Worm (Caenorhabditis elegans) whole organism, L1 larva: ENCODE measurements around the gene F58D12.3.

Experiments
- C34B4.2 ChIP-seq: sonication (generic microtip); optimal IDR thresholded peaks from 2 replicates; lab custom pipeline; 2017; ENCODE audit warnings: mild to moderate bottlenecking, missing genetic modification characterization, missing compliant biosample characterization
- F16B12.6 ChIP-seq: fragments of 150-350 bp; optimal IDR thresholded peaks from 2 replicates; lab custom pipeline; 2014; ENCODE audit warnings: missing biosample characterization, missing genetic modification characterization
- alr-1 ChIP-seq: fragments of 200-800 bp; sonication (Bioruptor generic); optimal IDR thresholded peaks from 2 replicates; lab custom pipeline; 2018; ENCODE audit warnings: borderline replicate concordance, mild to moderate bottlenecking, missing genetic modification characterization, missing compliant biosample characterization
- ama-1 ChIP-seq: fragments of 150-350 bp; optimal IDR thresholded peaks from 2 replicates; lab custom pipeline; 2014
- ceh-63 ChIP-seq: fragments of 200-800 bp; sonication (Bioruptor generic); optimal IDR thresholded peaks from 2 replicates; lab custom pipeline; 2018; ENCODE audit warnings: mild to moderate bottlenecking, missing genetic modification characterization, missing compliant biosample characterization
- ceh-8 ChIP-seq: fragments of 200-800 bp; sonication (Bioruptor generic); optimal IDR thresholded peaks from 2 replicates; lab custom pipeline; 2018; ENCODE audit warnings: mild to moderate bottlenecking, missing genetic modification characterization, moderate library complexity, missing compliant biosample characterization
- ceh-82 ChIP-seq, 3 experiments: fragments of 150-350 bp in 1 of 3; sonication (generic microtip) in 2 of 3; optimal IDR thresholded peaks; 2 replicates each; lab custom pipeline; 2014 to 2017; ENCODE audit warnings: missing biosample characterization in 3 of 3, missing genetic modification characterization in 3 of 3
- ceh-88 ChIP-seq: fragments of 200-800 bp; sonication (Bioruptor generic); IDR thresholded peaks from 2 replicates; pipeline ENCODE4 v1.3.6; 2022; ENCODE audit warnings: missing genetic modification characterization, missing compliant biosample characterization
- ceh-90 ChIP-seq: sonication (generic microtip); optimal IDR thresholded peaks from 2 replicates; lab custom pipeline; 2016; ENCODE audit warnings: missing genetic modification characterization, missing compliant biosample characterization
- ces-1 ChIP-seq: fragments of 150-350 bp; optimal IDR thresholded peaks from 2 replicates; lab custom pipeline; 2014; ENCODE audit warnings: missing biosample characterization, missing genetic modification reagents, missing genetic modification characterization
- efl-1 ChIP-seq, 4 experiments: fragments of 150-350 bp; optimal IDR thresholded peaks in 3 of 4; peaks in 1 of 4; 1 replicate in 1 of 4; 2 replicates in 3 of 4; lab custom pipeline; 2014; ENCODE audit warnings: missing biosample characterization in 2 of 4, missing genetic modification characterization in 2 of 4, missing genetic modification reagents in 2 of 4
- efl-3 ChIP-seq: fragments of 200-800 bp; sonication (Bioruptor generic); optimal IDR thresholded peaks from 2 replicates; lab custom pipeline; 2018; ENCODE audit warnings: mild to moderate bottlenecking, missing genetic modification characterization, missing compliant biosample characterization
- egl-13 ChIP-seq: sonication (generic microtip); optimal IDR thresholded peaks from 2 replicates; lab custom pipeline; 2016; ENCODE audit warnings: missing genotype, missing genetic modification reagents, missing genetic modification characterization, missing compliant biosample characterization
- elt-2 ChIP-seq: sonication (generic microtip); optimal IDR thresholded peaks from 2 replicates; lab custom pipeline; 2016; ENCODE audit warnings: missing genetic modification characterization, mild to moderate bottlenecking, inconsistent platforms, missing compliant biosample characterization, missing genetic modification reagents
- ets-5 ChIP-seq: fragments of 200-800 bp; sonication (Bioruptor generic); IDR thresholded peaks from 2 replicates; pipeline ENCODE4 v1.3.6; 2022; ENCODE audit warnings: missing genetic modification characterization, missing compliant biosample characterization
- fkh-10 ChIP-seq: sonication (generic microtip); optimal IDR thresholded peaks from 2 replicates; lab custom pipeline; 2017; ENCODE audit warnings: missing biosample characterization, missing genetic modification reagents, missing genetic modification characterization
- fkh-4 ChIP-seq: sonication (generic microtip); optimal IDR thresholded peaks from 2 replicates; lab custom pipeline; 2016; ENCODE audit warnings: missing compliant biosample characterization, missing genetic modification characterization, borderline replicate concordance
- grh-1 ChIP-seq: fragments of 200-800 bp; sonication (Bioruptor generic); IDR thresholded peaks from 2 replicates; pipeline ENCODE4 v1.3.6; 2022; ENCODE audit warnings: missing genetic modification reagents, missing genetic modification characterization, missing compliant biosample characterization
- hlh-4 ChIP-seq: sonication (generic microtip); optimal IDR thresholded peaks from 2 replicates; lab custom pipeline; 2016; ENCODE audit warnings: mild to moderate bottlenecking, missing genetic modification characterization, missing compliant biosample characterization
- isw-1 ChIP-seq: fragments of 200-800 bp; sonication (Bioruptor generic); IDR thresholded peaks from 2 replicates; pipeline ENCODE4 v1.3.6; 2022; ENCODE audit warnings: missing genetic modification characterization, missing compliant biosample characterization
- lin-14 ChIP-seq: fragments of 200-800 bp; sonication (Bioruptor generic); optimal IDR thresholded peaks from 2 replicates; lab custom pipeline; 2018; ENCODE audit warnings: mild to moderate bottlenecking, missing genetic modification characterization, moderate library complexity, missing compliant biosample characterization
- lin-15B ChIP-seq: fragments of 150-350 bp; sonication (generic microtip); optimal IDR thresholded peaks from 3 replicates; lab custom pipeline; 2014; ENCODE audit warnings: missing biosample characterization, missing genetic modification characterization
- lsy-2 ChIP-seq, 2 experiments: fragments of 150-350 bp; optimal IDR thresholded peaks; 2 replicates each; lab custom pipeline; 2014; ENCODE audit warnings: missing biosample characterization in 2 of 2, missing genetic modification characterization in 2 of 2
- mab-9 ChIP-seq: fragments of 200-800 bp; sonication (Bioruptor generic); IDR thresholded peaks from 2 replicates; pipeline ENCODE4 v1.3.6; 2022; ENCODE audit warnings: missing genetic modification reagents, missing genetic modification characterization, missing compliant biosample characterization
- mef-2 ChIP-seq: fragments of 150-350 bp; optimal IDR thresholded peaks from 2 replicates; lab custom pipeline; 2014; ENCODE audit warnings: missing biosample characterization, missing genetic modification characterization
- mep-1 ChIP-seq: fragments of 150-350 bp; optimal IDR thresholded peaks from 2 replicates; lab custom pipeline; 2014; ENCODE audit warnings: missing biosample characterization, missing genetic modification characterization
- nhr-20 ChIP-seq: sonication (generic microtip); optimal IDR thresholded peaks from 2 replicates; lab custom pipeline; 2016; ENCODE audit warnings: mild to moderate bottlenecking, missing genetic modification characterization, missing compliant biosample characterization
- nhr-237 ChIP-seq: fragments of 150-350 bp; optimal IDR thresholded peaks from 2 replicates; lab custom pipeline; 2014; ENCODE audit warnings: missing biosample characterization, missing genetic modification characterization
- nhr-28 ChIP-seq: fragments of 150-350 bp; optimal IDR thresholded peaks from 2 replicates; lab custom pipeline; 2014; ENCODE audit warnings: missing biosample characterization, missing genetic modification characterization
- nhr-77 ChIP-seq: fragments of 150-350 bp; optimal IDR thresholded peaks from 2 replicates; lab custom pipeline; 2014; ENCODE audit warnings: missing biosample characterization, missing genetic modification characterization
- nhr-84 ChIP-seq: sonication (generic microtip); optimal IDR thresholded peaks from 2 replicates; lab custom pipeline; 2017; ENCODE audit warnings: missing biosample characterization, missing genetic modification characterization
- nhr-90 ChIP-seq: sonication (generic microtip); optimal IDR thresholded peaks from 2 replicates; lab custom pipeline; 2016; ENCODE audit warnings: mild to moderate bottlenecking, missing genetic modification characterization, missing compliant biosample characterization; ENCODE audit not compliant: poor library complexity
- pag-3 ChIP-seq: sonication (generic microtip); optimal IDR thresholded peaks from 2 replicates; lab custom pipeline; 2017; ENCODE audit warnings: missing genetic modification characterization, mild to moderate bottlenecking, missing compliant biosample characterization, antibody characterized with exemption, borderline replicate concordance; ENCODE audit not compliant: insufficient read depth
- pax-3 ChIP-seq: fragments of 200-800 bp; sonication (Bioruptor generic); optimal IDR thresholded peaks from 2 replicates; lab custom pipeline; 2018; ENCODE audit warnings: mild to moderate bottlenecking, missing genetic modification characterization, moderate library complexity, missing compliant biosample characterization
- rnt-1 ChIP-seq: sonication (generic microtip); optimal IDR thresholded peaks from 2 replicates; lab custom pipeline; 2016; ENCODE audit warnings: mild to moderate bottlenecking, missing genetic modification characterization, moderate library complexity, missing compliant biosample characterization
- skn-1 ChIP-seq: fragments of 150-350 bp; optimal IDR thresholded peaks from 2 replicates; lab custom pipeline; 2014; ENCODE audit warnings: missing biosample characterization, missing genetic modification characterization
- snpc-4 ChIP-seq: fragments of 150-350 bp; optimal IDR thresholded peaks from 2 replicates; lab custom pipeline; 2014; ENCODE audit warnings: missing biosample characterization, missing genetic modification characterization
- snu-23 ChIP-seq: sonication (generic microtip); optimal IDR thresholded peaks from 2 replicates; lab custom pipeline; 2016; ENCODE audit warnings: missing genetic modification characterization, missing compliant biosample characterization
- sox-4 ChIP-seq: sonication (generic microtip); optimal IDR thresholded peaks from 2 replicates; lab custom pipeline; 2016; ENCODE audit warnings: missing genetic modification characterization, missing compliant biosample characterization
- swsn-7 ChIP-seq: sonication (generic microtip); optimal IDR thresholded peaks from 2 replicates; lab custom pipeline; 2016; ENCODE audit warnings: missing genetic modification characterization, missing compliant biosample characterization
- tlp-1 ChIP-seq: fragments of 150-350 bp; optimal IDR thresholded peaks from 2 replicates; lab custom pipeline; 2014; ENCODE audit warnings: missing biosample characterization, missing genetic modification characterization
- unc-30 ChIP-seq: sonication (generic microtip); optimal IDR thresholded peaks from 2 replicates; lab custom pipeline; 2017; ENCODE audit warnings: missing biosample characterization, missing genetic modification characterization
- vab-15 ChIP-seq: sonication (generic microtip); optimal IDR thresholded peaks from 2 replicates; lab custom pipeline; 2017; ENCODE audit warnings: missing genotype, mild to moderate bottlenecking, missing genetic modification characterization, missing compliant biosample characterization
- ztf-11 ChIP-seq, 2 experiments: sonication (generic microtip); optimal IDR thresholded peaks; 2 replicates each; lab custom pipeline; 2016 to 2017; ENCODE audit warnings: missing genetic modification characterization in 2 of 2, missing biosample characterization in 1 of 2, missing compliant biosample characterization in 1 of 2
- ztf-4 ChIP-seq: fragments of 150-350 bp; optimal IDR thresholded peaks from 2 replicates; lab custom pipeline; 2014; ENCODE audit warnings: missing biosample characterization, missing genetic modification characterization

F58D12.3 gene

DNA sequence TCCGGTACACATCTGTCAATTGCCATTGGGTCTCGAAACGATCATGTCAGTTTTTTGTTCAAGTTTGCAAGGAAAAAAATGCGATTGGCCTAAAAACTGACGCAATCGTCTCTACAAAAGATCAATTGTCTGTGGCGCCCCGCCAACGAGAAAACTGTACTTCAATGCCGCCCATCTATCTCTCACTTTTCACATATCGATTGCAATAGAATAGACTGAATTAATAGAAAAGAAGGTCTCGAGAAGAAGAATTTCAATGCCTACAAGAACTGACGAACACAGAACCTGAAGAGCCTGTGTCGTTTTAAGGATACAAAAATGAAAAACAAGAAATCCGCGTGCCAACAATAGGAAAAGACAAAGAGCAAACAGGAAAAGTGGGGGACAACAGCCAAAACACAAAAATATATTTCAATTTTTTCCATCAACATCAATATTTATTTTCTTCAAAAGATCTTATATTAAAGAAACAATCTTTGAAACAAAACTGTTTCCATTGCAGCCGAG, 49.2 kb upstream of the F58D12.3 start (continued):
- TF ChIP-seq ceh-90 (tag; lab: Kevin White, UChicago): no peak
- TF ChIP-seq mep-1 (tag; lab: Kevin White, UChicago): peak; percentile 41
- TF ChIP-seq sox-4 (tag; lab: Kevin White, UChicago): no peak
- TF ChIP-seq vab-15 (tag; lab: Kevin White, UChicago): no peak
- TF ChIP-seq mab-9: peak; percentile 36; the same call in 1 of the 2 replicates

DNA sequence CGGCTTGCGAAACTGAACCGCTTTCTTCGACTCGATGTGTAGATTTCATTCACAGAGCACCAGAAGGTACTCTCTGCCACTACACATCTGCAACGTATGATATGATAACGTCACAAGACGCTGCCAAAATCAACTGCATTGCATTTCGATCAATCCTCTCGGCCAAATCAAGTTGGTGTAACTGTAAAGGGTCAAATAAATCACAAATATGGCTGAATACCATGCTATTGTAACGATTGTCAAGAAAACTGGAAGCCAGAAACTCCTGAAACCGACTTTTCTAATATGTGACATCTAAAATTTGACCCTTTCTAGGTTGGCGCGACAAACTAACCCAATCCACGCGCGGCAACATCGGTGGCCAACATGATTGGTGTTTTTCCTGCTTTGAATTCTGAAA, 47.6 kb upstream of the F58D12.3 start:
- TF ChIP-seq snpc-4 (tag; lab: Kevin White, UChicago) (no peak), ztf-4 (tag; lab: Kevin White, UChicago) (no peak), alr-1 (tag; lab: Kevin White, UChicago) (peak; percentile 97), lin-15B (no peak), ceh-82 (tag; optimal IDR thresholded peaks at IDR 0.05; lab: Kevin White, UChicago) (no peak), unc-30 (tag; lab: Kevin White, UChicago) (no peak), egl-13 (tag; lab: Kevin White, UChicago) (no peak)

DNA sequence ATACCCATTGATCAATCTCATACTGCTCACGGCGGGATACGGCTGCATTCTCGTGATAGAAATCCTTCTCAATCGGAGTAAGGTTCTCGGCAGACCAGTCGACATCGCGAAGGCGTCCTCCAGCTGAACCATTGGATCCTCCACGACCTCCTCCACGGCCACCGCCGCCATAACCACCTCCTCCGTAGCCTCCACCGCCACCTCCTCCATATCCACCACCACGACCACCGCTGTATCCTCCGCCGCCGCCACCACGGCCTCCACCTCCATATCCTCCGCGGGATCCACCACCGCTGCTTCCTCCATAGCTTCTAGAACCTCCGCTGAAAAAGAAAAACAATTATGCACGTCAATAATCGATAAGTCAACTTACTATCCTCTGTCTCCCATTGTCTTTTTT, 46.2 kb upstream of the F58D12.3 start:
- TF ChIP-seq ets-5 (GFP tag; lab: Robert Waterston, UW) (0 out of 2 replicates have a peak, but pooled peaks have one; percentile 77), ceh-63 (GFP tag; lab: Kevin White, UChicago) (no peak), ceh-8 (peak; percentile 39)
- TF ChIP-seq, all 84 proteins: peak for 2

DNA sequence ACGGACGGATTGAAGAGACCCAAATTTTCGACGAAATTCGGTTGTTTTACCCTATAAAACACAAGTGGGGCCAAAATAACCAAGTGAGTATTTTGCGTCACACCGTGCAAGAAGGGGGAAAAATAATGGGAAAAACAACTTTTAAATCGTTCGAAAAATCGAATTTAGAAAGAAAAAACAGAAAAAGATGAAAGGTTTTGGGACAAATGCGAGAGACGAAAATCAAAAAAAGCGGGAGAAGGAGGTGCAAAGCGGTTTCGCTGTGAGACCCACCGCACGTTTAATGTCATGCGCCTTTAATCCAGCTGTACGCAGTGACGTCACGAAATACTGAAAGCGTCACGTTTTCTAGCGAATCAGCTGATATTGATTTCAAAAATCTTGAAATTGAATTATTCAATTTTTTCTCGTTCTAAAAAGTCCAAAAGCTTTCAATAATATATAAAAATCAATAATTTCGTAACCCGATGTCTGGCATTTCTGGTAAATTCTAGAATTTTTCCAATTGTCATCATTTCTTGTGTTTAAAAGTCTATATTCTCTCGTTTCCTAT, 45.6 kb upstream of the F58D12.3 start, which contains the start of the genes ddx-17 and aip-1:
TSS of gene ddx-17 (minus strand) at position 51 of the 553 bp plus-strand sequence.
TSS of gene aip-1 (plus strand) at position 332 of the 553 bp plus-strand sequence.
- TF ChIP-seq lin-14 (GFP tag; lab: Kevin White, UChicago): peak; percentile 83
- no peak for TF ChIP-seq efl-3
- peak; percentile 9 for TF ChIP-seq F16B12.6 (tag; lab: Kevin White, UChicago)
- TF ChIP-seq ztf-4 (tag; lab: Kevin White, UChicago): no peak
- TF ChIP-seq skn-1: peak; percentile 99
- TF ChIP-seq pax-3 (tag; lab: Kevin White, UChicago): peak; percentile 74
- peak; percentile 63 for TF ChIP-seq swsn-7 (tag; lab: Kevin White, UChicago)
- TF ChIP-seq C34B4.2 (tag; lab: Kevin White, UChicago): no peak
- TF ChIP-seq mef-2 (tag; lab: Kevin White, UChicago): no peak
- peak; percentile 70 to 89 for TF ChIP-seq lsy-2 (tag; optimal IDR thresholded peaks at IDR 0.05; lab: Kevin White, UChicago)
- peak; percentile 42 for TF ChIP-seq nhr-90 (tag; lab: Kevin White, UChicago)
- TF ChIP-seq nhr-84 (tag; lab: Kevin White, UChicago): no peak
- TF ChIP-seq efl-1 (optimal IDR thresholded peaks at IDR 0.05; lab: Kevin White, UChicago): peak; percentile 80 to 83
- peak; percentile 76 to 96 for TF ChIP-seq efl-1 (GFP tag; optimal IDR thresholded peaks at IDR 0.05 in 1 of 2; lab: Kevin White, UChicago)
- peak; percentile 72 for TF ChIP-seq isw-1 (GFP tag; lab: Robert Waterston, UW)
- no peak for TF ChIP-seq ama-1 (lab: Kevin White, UChicago)
- peak; percentile 1 for TF ChIP-seq vab-15 (tag; lab: Kevin White, UChicago)
- no peak for TF ChIP-seq nhr-237
- no peak for TF ChIP-seq tlp-1 (tag; lab: Kevin White, UChicago)
- TF ChIP-seq rnt-1 (tag; lab: Kevin White, UChicago): peak; percentile 74
- TF ChIP-seq nhr-77: peak; percentile 59
- no peak for TF ChIP-seq ces-1 (GFP tag; lab: Kevin White, UChicago)
- TF ChIP-seq ceh-88 (GFP tag; lab: Robert Waterston, UW): no peak
- TF ChIP-seq snu-23 (GFP tag; lab: Kevin White, UChicago): peak; percentile 84
- TF ChIP-seq pag-3 (tag; lab: Kevin White, UChicago): no peak
- TF ChIP-seq elt-2: peak; percentile 0
- no peak for TF ChIP-seq hlh-4 (tag; lab: Kevin White, UChicago)
- TF ChIP-seq nhr-28: no peak
- peak; percentile 68 for TF ChIP-seq nhr-20
- TF ChIP-seq ztf-11 (tag; optimal IDR thresholded peaks at IDR 0.05; lab: Kevin White, UChicago): no peak
- TF ChIP-seq grh-1 (GFP tag; lab: Robert Waterston, UW): peak; percentile 19; the same call in 1 of the 2 replicates
- TF ChIP-seq fkh-10: no peak
- TF ChIP-seq ets-5 (GFP tag; lab: Robert Waterston, UW): no peak
- TF ChIP-seq fkh-4 (tag; lab: Kevin White, UChicago): no peak
- TF ChIP-seq ceh-82 (tag; optimal IDR thresholded peaks at IDR 0.05; lab: Kevin White, UChicago): peak in 2 of 3 experiments; percentile 8 to 70
